Fruit fly (Drosophila melanogaster) whole organism, adult: ENCODE data around the gene Stt3B.

Experiments used
- CG7045 ChIP-seq: fragments of 200-800 bp; sonication (Bioruptor generic); optimal IDR thresholded peaks from 2 replicates; lab custom pipeline; 2017; ENCODE audit warnings: missing biosample characterization, mild to moderate bottlenecking, missing genetic modification characterization
- Clk ChIP-seq: fragments of 200-800 bp; sonication (Bioruptor generic); optimal IDR thresholded peaks from 2 replicates; lab custom pipeline; 2017; ENCODE audit warnings: missing biosample characterization, missing genetic modification characterization
- Crg-1 ChIP-seq: fragments of 200-800 bp; sonication (Bioruptor generic); optimal IDR thresholded peaks from 2 replicates; lab custom pipeline; 2016; ENCODE audit warnings: missing biosample characterization, missing genetic modification characterization
- Hr96 ChIP-seq: fragments of 200-800 bp; sonication (Bioruptor generic); optimal IDR thresholded peaks from 2 replicates; lab custom pipeline; 2016; ENCODE audit warnings: missing biosample characterization, missing genetic modification characterization
- Mnt ChIP-seq: fragments of 200-800 bp; sonication (Bioruptor generic); optimal IDR thresholded peaks from 2 replicates; lab custom pipeline; 2016; ENCODE audit warnings: missing biosample characterization, mild to moderate bottlenecking, missing genetic modification characterization
- bab1 ChIP-seq: fragments of 200-800 bp; sonication (Bioruptor generic); optimal IDR thresholded peaks from 3 replicates; lab custom pipeline; 2019; ENCODE audit warnings: missing biosample characterization, mild to moderate bottlenecking, missing genetic modification characterization, moderate library complexity
- cnc ChIP-seq, 2 experiments: fragments of >200 bp; optimal IDR thresholded peaks; 2 replicates each; lab custom pipeline; 2017
- kay ChIP-seq: fragments of 200-800 bp; sonication (Bioruptor generic); peaks from one replicate; lab custom pipeline; 2016; ENCODE audit warnings: missing biosample characterization, missing genetic modification characterization, borderline replicate concordance
- ovo ChIP-seq: fragments of 200-800 bp; sonication (Bioruptor generic); optimal IDR thresholded peaks from 2 replicates; lab custom pipeline; 2016; ENCODE audit warnings: missing biosample characterization, missing genetic modification characterization
- pad ChIP-seq: fragments of 200-800 bp; sonication (Bioruptor generic); optimal IDR thresholded peaks from 3 replicates; lab custom pipeline; 2017; ENCODE audit warnings: missing biosample characterization, missing genetic modification characterization, mild to moderate bottlenecking, moderate library complexity, missing genetic modification reagents
- tj ChIP-seq: fragments of 200-800 bp; sonication (Bioruptor generic); optimal IDR thresholded peaks from 3 replicates; lab custom pipeline; 2017; ENCODE audit warnings: missing biosample characterization, mild to moderate bottlenecking, missing genetic modification characterization, moderate library complexity
- toe ChIP-seq: fragments of 200-800 bp; sonication (Bioruptor generic); optimal IDR thresholded peaks from 2 replicates; lab custom pipeline; 2016; ENCODE audit warnings: missing biosample characterization, missing genetic modification characterization

dm6 chr3R:25102253-25102652 lies 32.8 kb upstream of the Stt3B start, which contains the start of gene CG45095:
- TF ChIP-seq Mnt (GFP tag; lab: Kevin White, UChicago): no peak
- TF ChIP-seq toe (GFP tag; lab: Kevin White, UChicago): no peak
- TF ChIP-seq Clk (GFP tag; lab: Kevin White, UChicago): no peak
- TF ChIP-seq Hr96 (GFP tag; lab: Kevin White, UChicago): no peak
- TF ChIP-seq ovo (GFP tag; lab: Kevin White, UChicago): no peak
- no peak for TF ChIP-seq CG7045 (GFP tag; lab: Kevin White, UChicago)
- TF ChIP-seq cnc (optimal IDR thresholded peaks at IDR 0.05; lab: Kevin White, UChicago): no peak
- TF ChIP-seq bab1 (GFP tag; lab: Kevin White, UChicago): no peak
- TF ChIP-seq Crg-1 (GFP tag; lab: Kevin White, UChicago): no peak
- no peak for TF ChIP-seq tj (GFP tag; lab: Kevin White, UChicago)
- TF ChIP-seq pad (GFP tag; lab: Kevin White, UChicago): no peak
- no peak for TF ChIP-seq kay (GFP tag; lab: Kevin White, UChicago)
